Fruit fly (Drosophila melanogaster): ENCODE measurements around the gene mfrn.

Gene mfrn

dm6 chr3R:27946555-27947204, 1.1 kb downstream of the mfrn start:
- no peak for TF ChIP-seq CG15710 (tag; optimal IDR thresholded peaks at IDR 0.05)
- TF ChIP-seq Pif1A (GFP tag; optimal IDR thresholded peaks at IDR 0.05): no peak
- TF ChIP-seq CG8159 (tag; optimal IDR thresholded peaks at IDR 0.05): no peak
- TF ChIP-seq EcR (GFP tag; optimal IDR thresholded peaks at IDR 0.05): no peak
- no peak for TF ChIP-seq D1 (tag; optimal IDR thresholded peaks at IDR 0.05)
- TF ChIP-seq CG10348 (GFP tag; IDR thresholded peaks at IDR 0.05): no peak
- no peak for TF ChIP-seq Pif1B (GFP tag; optimal IDR thresholded peaks at IDR 0.05)
- TF ChIP-seq Ets98B (GFP tag; IDR thresholded peaks at IDR 0.05): no peak

dm6 chr3R:27945398-27945797, 2.4 kb downstream of the mfrn start:
- TF ChIP-seq CG32121 (GFP tag; IDR thresholded peaks at IDR 0.05): no peak
- no peak for TF ChIP-seq Pif1A (GFP tag; optimal IDR thresholded peaks at IDR 0.05)
- no peak for TF ChIP-seq CG17806 (tag; optimal IDR thresholded peaks at IDR 0.05)
- no peak for TF ChIP-seq CG8301 (tag; optimal IDR thresholded peaks at IDR 0.05)

DNA sequence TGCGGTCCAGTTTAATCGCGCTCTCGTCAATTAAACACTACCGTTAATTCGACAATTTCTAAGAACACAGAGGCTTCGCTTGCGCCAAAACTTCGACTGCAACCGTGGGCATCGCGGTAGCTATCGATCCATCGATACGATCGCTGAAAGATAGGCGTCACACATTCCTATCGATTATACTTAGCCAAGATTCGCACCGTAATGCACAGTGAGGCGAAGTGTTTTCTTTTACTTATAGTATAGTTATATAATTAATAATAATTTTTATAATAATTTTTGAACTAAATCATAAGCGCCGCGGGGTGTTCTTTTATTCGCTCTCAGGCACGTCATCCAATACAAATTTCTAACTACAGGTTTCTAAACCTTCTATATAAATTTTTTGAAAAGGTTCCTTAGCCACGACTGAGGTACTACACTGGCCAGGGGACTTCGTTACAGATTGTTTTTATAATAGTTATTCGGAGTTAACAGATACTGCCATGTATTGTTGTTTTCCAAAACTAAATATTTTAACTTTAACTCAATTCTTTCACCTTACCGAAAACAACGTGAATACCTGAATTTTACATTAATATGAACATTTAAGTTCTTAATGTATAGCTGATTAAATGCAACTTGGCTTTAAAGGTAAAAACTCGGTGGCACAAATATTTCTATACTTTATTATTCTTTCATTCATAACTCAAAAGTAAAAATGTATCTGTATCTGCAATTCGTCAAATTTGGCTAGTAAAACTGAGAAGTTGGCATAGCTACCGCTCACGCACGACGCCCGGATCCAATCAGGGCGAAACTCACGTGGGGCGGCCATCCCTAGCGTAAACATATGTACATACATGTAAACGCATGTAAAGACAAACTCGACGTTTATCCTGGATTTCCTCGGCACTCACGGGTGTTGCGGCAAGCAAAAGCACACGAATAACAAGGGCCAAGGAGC, 9.8 kb downstream of the mfrn start, which contains the start of the genes NSD and BOD1:
TSS of gene NSD (minus strand) at position 102 of the 943 bp plus-strand sequence.
TSS of gene BOD1 (plus strand) at position 494 of the 943 bp plus-strand sequence.
- TF ChIP-seq Snoo (tag; optimal IDR thresholded peaks at IDR 0.05) (peak; percentile 16), CG9948 (tag; optimal IDR thresholded peaks at IDR 0.05) (peak; percentile 4), CG12605 (GFP tag; IDR thresholded peaks at IDR 0.05) (no peak), CG10348 (GFP tag; IDR thresholded peaks at IDR 0.05) (no peak), Ets98B (GFP tag; IDR thresholded peaks at IDR 0.05) (peak; percentile 54), CG15710 (tag; optimal IDR thresholded peaks at IDR 0.05) (peak; percentile 14), CG13204 (GFP tag; optimal IDR thresholded peaks at IDR 0.05) (no peak), CG4496 (GFP tag; IDR thresholded peaks at IDR 0.05) (peak; percentile 46; the same call in 2 of the 3 replicates), gl (tag; optimal IDR thresholded peaks at IDR 0.05) (no peak), CG8159 (tag; optimal IDR thresholded peaks at IDR 0.05) (no peak), CG14655 (GFP tag; optimal IDR thresholded peaks at IDR 0.05) (no peak), fd96Ca (GFP tag; IDR thresholded peaks at IDR 0.05) (peak; percentile 65; the same call in 2 of the 3 replicates), CG17806 (tag; optimal IDR thresholded peaks at IDR 0.05) (peak; percentile 44)

DNA sequence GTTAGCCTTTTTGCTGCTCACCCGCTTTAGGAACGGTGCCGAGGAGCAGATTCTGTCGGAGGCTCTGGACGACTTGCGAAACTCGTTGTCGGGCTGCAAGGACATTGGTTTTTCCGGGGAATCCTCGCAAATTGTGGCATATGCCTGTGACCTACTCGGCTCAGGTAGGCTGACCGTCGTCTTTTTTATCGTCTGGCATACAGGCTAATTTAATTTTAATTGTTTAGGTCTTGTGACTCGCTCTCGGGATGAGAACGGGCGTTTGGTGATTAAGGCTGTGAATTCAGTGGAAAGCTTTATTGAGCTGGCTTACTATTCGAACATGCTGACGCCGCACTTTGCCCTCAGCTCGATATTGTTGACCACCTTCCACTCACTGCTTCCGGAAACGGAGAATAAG, 16.4 kb downstream of the mfrn start:
- TF ChIP-seq CG4496 (GFP tag; IDR thresholded peaks at IDR 0.05): no peak

DNA sequence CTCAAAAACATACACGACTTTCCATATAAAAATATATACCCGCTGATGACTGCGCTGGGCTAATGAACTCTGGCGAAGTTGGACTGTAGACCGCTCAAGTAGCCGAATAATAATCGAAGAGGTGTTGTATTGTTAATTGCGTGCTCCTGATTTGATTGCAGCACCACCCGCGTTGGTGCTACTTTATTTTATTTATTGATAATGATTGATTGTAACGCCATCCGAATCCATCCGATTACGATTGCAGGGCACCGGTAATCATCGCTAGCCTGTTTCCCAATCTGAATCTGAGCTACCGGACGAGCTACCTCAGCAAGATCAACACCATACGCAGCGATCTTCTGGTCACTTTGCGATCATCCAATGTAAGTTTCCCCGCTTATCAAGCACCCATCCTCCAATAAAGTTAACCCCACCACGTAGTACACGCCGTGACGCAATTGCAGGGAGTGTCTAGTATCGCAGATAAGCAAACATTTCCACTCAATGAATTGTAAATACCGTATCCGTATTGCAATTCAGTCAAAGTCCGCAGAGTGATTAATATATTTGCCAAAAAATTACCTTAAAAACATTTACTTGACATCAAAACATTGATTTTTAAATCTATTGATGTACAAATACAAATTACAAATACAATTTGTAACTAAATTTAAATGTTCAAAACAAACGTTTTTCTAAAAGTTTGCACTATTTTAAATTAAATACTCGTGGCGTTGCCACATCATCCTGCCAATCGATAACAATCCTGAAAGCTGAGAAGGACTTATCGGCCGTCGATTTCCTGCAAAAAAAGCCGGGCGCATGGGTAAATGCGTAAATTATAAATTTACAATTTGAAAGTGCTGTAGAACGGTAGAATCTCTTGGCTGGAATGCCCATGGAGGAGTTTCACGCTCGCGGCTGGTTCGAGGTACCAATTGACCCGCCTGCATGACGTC, 18.6 kb downstream of the mfrn start:
- TF ChIP-seq gl (tag; optimal IDR thresholded peaks at IDR 0.05) (peak; percentile 17), CG4496 (GFP tag; IDR thresholded peaks at IDR 0.05) (0 out of 3 replicates have a peak, but pooled peaks have one; percentile 18), EcR (GFP tag; optimal IDR thresholded peaks at IDR 0.05) (peak; percentile 58), CG10348 (GFP tag; IDR thresholded peaks at IDR 0.05) (no peak)

dm6 chr3R:27928140-27928539, 19.7 kb downstream of the mfrn start, which contains the start of gene nenya:
TSS of gene nenya (minus strand) at chr3R:27928174.
- TF ChIP-seq Pif1B (GFP tag; optimal IDR thresholded peaks at IDR 0.05) (no peak), EcR (GFP tag; optimal IDR thresholded peaks at IDR 0.05) (peak; percentile 60)

DNA sequence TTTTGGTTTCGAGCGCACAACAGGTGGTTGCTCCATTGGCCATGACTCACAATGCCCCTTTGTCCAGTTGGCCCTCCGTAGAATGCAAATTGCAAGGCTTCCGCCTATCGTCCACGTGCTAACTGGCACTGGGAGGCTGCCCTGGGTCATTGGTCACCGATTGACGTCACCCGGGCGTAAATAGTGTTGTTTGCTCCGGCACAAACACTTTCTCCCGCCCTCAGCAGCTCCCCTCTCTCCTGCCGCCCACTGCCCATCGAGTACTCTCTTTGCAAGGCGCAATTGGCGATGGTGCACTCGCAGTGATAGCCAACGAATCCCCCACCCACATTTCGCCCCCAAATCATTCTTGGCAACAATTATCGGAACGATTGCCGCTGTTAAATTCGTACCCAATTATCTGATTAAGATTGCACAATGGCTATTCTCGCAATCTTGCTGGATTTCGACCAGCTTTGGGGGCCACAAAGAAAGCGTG, 21.0 kb downstream of the mfrn start:
- TF ChIP-seq rn (GFP tag; IDR thresholded peaks at IDR 0.05) (no peak), CG8301 (tag; optimal IDR thresholded peaks at IDR 0.05) (no peak), EcR (GFP tag; optimal IDR thresholded peaks at IDR 0.05) (peak; percentile 62), Ets98B (GFP tag; IDR thresholded peaks at IDR 0.05) (no peak)
